Worm (Caenorhabditis elegans) whole organism, L4 larva: ENCODE data around the gene Y73C8C.12.
A peak's percentile ranks its signal among the peaks of the same experiment; 100 is the strongest.

Experiments
- F10B5.3 ChIP-seq: sonication (generic microtip); optimal IDR thresholded peaks from 2 replicates; lab custom pipeline; 2016; ENCODE audit warnings: mild to moderate bottlenecking, missing genetic modification characterization, missing compliant biosample characterization
- Y48G9A.11 ChIP-seq: fragments of 200-800 bp; sonication (Bioruptor generic); IDR thresholded peaks from 2 replicates; pipeline ENCODE4 v1.3.6; 2022; ENCODE audit warnings: missing genetic modification reagents, missing genetic modification characterization, missing compliant biosample characterization
- ces-1 ChIP-seq: fragments of 150-350 bp; sonication (generic microtip); optimal IDR thresholded peaks from 4 replicates; lab custom pipeline; 2014; ENCODE audit warnings: missing biosample characterization, missing genetic modification reagents, missing genetic modification characterization
- dpl-1 ChIP-seq: fragments of 150-350 bp; optimal IDR thresholded peaks from 2 replicates; lab custom pipeline; 2014; ENCODE audit warnings: missing biosample characterization, missing genetic modification reagents, missing genetic modification characterization
- egl-27 ChIP-seq: sonication (generic microtip); optimal IDR thresholded peaks from 3 replicates; lab custom pipeline; 2017; ENCODE audit warnings: missing biosample characterization, missing genetic modification reagents, missing genetic modification characterization
- madf-5 ChIP-seq, 2 experiments: fragments of 200-800 bp; sonication (Bioruptor generic); IDR thresholded peaks; 2 replicates each; pipeline ENCODE4 v1.3.6; 2022; ENCODE audit warnings: missing compliant biosample characterization in 2 of 2, missing genetic modification characterization in 2 of 2
- pqm-1 ChIP-seq: sonication (generic microtip); optimal IDR thresholded peaks from 2 replicates; lab custom pipeline; 2017; ENCODE audit warnings: missing biosample characterization, missing genetic modification characterization
- unc-62 ChIP-seq, 3 experiments: fragments of 150-350 bp in 1 of 3; sonication (generic microtip); optimal IDR thresholded peaks in 2 of 3; peaks in 1 of 3; 1 replicate in 1 of 3; 2 replicates in 2 of 3; lab custom pipeline; 2014 to 2017; ENCODE audit warnings: missing biosample characterization in 3 of 3, missing genetic modification characterization in 3 of 3, missing genetic modification reagents in 3 of 3, missing genotype in 1 of 3

DNA sequence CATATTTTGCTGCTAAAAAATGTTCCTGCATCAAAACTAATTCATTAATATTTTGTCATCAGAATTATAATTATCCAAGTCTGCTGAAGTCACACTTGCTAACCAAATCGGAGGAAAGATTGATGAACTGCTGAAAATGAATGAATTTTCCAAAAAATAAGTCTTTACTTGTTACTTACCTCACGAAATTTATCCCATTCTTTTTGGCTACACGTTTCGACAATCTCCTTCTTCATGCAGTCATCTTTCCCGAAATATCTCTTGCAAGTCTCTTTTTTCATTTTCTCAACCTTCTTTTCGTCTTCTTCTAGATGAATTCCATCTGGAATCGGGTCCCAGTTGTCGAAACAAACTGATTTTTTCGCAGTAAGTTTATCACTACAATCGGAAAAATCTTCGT, 33.4 kb downstream of the Y73C8C.12 start:
- no peak for TF ChIP-seq egl-27 (tag; lab: Kevin White, UChicago)
- TF ChIP-seq ces-1 (GFP tag; lab: Kevin White, UChicago): no peak
- no peak for TF ChIP-seq dpl-1 (GFP tag; lab: Kevin White, UChicago)
- no peak for TF ChIP-seq madf-5 (GFP tag; IDR thresholded peaks at IDR 0.05; lab: Robert Waterston, UW)
- no peak for TF ChIP-seq F10B5.3 (tag; lab: Kevin White, UChicago)
- peak in 1 of 2 experiments; percentile 94 for TF ChIP-seq unc-62 (GFP tag; optimal IDR thresholded peaks at IDR 0.05 in 1 of 2; lab: Kevin White, UChicago)
- no peak for TF ChIP-seq unc-62 (tag; optimal IDR thresholded peaks at IDR 0.05; lab: Kevin White, UChicago)
- TF ChIP-seq Y48G9A.11: no peak
- TF ChIP-seq pqm-1 (tag; lab: Kevin White, UChicago): no peak
